Fruit fly (Drosophila melanogaster) ovary, adult (tissue): ENCODE results near the gene mrt.

Source experiments
- CG17801 ChIP-seq: fragments of 200-800 bp; optimal IDR thresholded peaks from 2 replicates; lab custom pipeline; 2019; ENCODE audit warnings: missing biosample characterization, mild to moderate bottlenecking, missing genetic modification characterization, moderate library complexity; ENCODE audit not compliant: partially characterized antibody

The mrt gene

dm6 chr3R:27282286-27282685 lies at the start of gene mrt:
TSS of gene mrt (minus strand) at chr3R:27282661.
- TF ChIP-seq CG17801 (GFP tag; lab: Kevin White, UChicago), result peak; percentile 61

dm6 chr3R:27330782-27331181 lies 48.3 kb upstream of the mrt start, which contains the start of gene CG3330:
TSS of gene CG3330 (minus strand) at chr3R:27330882.
- TF ChIP-seq CG17801 (GFP tag; lab: Kevin White, UChicago), result no peak

dm6 chr3R:27322225-27322624 lies 39.8 kb upstream of the mrt start, which contains the start of gene CG3339:
TSS of gene CG3339 (minus strand) at chr3R:27322325.
- TF ChIP-seq CG17801 (GFP tag; lab: Kevin White, UChicago), result no peak

- no peak for TF ChIP-seq CG17801 (GFP tag; lab: Kevin White, UChicago)
These were observed 11.7 kb upstream of the mrt start for dm6 chr3R:27294113-27294512.

- no peak for TF ChIP-seq CG17801 (GFP tag; lab: Kevin White, UChicago)
These were observed 10.6 kb upstream of the mrt start for dm6 chr3R:27293065-27293464.

- TF ChIP-seq CG17801 (GFP tag; lab: Kevin White, UChicago), result no peak
These were observed 9.9 kb upstream of the mrt start, which contains the start of gene CG3348 for dm6 chr3R:27292159-27292880. TSS of gene CG3348 (minus strand) at chr3R:27292209.

- no peak for TF ChIP-seq CG17801 (GFP tag; lab: Kevin White, UChicago)
These were observed 7.2 kb upstream of the mrt start for dm6 chr3R:27289638-27290037.

dm6 chr3R:27288202-27289135 lies 6.0 kb upstream of the mrt start, which contains the start of the genes bigmax and Hmu:
TSS of gene bigmax (minus strand) at chr3R:27288526.
TSS of gene Hmu (plus strand) at chr3R:27288769.
- TF ChIP-seq CG17801 (GFP tag; lab: Kevin White, UChicago), result peak; percentile 78

- TF ChIP-seq CG17801 (GFP tag; lab: Kevin White, UChicago), result no peak
These were observed 1.2 kb upstream of the mrt start, which contains the start of gene CG3368 for dm6 chr3R:27283645-27284044. TSS of gene CG3368 (plus strand) at chr3R:27283780.

dm6 chr3R:27281811-27282131 lies 690 bp downstream of the mrt start:
- no peak for TF ChIP-seq CG17801 (GFP tag; lab: Kevin White, UChicago)

- peak; percentile 76 for TF ChIP-seq CG17801 (GFP tag; lab: Kevin White, UChicago)
These were observed 1.2 kb downstream of the mrt start for dm6 chr3R:27281022-27281810.

dm6 chr3R:27279478-27279877 lies 3.0 kb downstream of the mrt start:
- no peak for TF ChIP-seq CG17801 (GFP tag; lab: Kevin White, UChicago)

- TF ChIP-seq CG17801 (GFP tag; lab: Kevin White, UChicago), result peak; percentile 1
These were observed 7.7 kb downstream of the mrt start, which contains the start of gene CG5938 for dm6 chr3R:27274533-27275447. TSS of gene CG5938 (plus strand) at chr3R:27274794.
